Worm (Caenorhabditis elegans): Measurements from ENCODE around the gene rskd-1.

- TF ChIP-seq him-1 (tag; optimal IDR thresholded peaks at IDR 0.05), result no peak
- no peak for TF ChIP-seq dao-5 (tag; optimal IDR thresholded peaks at IDR 0.05)
- no peak for TF ChIP-seq W03F9.2 (tag; optimal IDR thresholded peaks at IDR 0.05)
These were observed 42.5 kb downstream of the rskd-1 start for ce11 chrV:12245777-12246452.

Measured in whole organism, L4/young adult.